Worm (Caenorhabditis elegans): Measurements from ENCODE around the gene cubn-1.

The cubn-1 gene

ce11 chrV:12637238-12637690, 26.1 kb downstream of the cubn-1 start, which contains the start of gene F56H9.2 (continued):
- peak; percentile 58 for TF ChIP-seq nhr-77 (tag; optimal IDR thresholded peaks at IDR 0.05)
- TF ChIP-seq unc-130 (tag; optimal IDR thresholded peaks at IDR 0.05) = peak; percentile 94
- peak; percentile 76 for TF ChIP-seq blmp-1 (tag; optimal IDR thresholded peaks at IDR 0.05)
- no peak for TF ChIP-seq ces-1 (GFP tag; optimal IDR thresholded peaks at IDR 0.05)
- no peak for TF ChIP-seq ets-5 (GFP tag; IDR thresholded peaks at IDR 0.05)
- TF ChIP-seq egl-27 (tag; optimal IDR thresholded peaks at IDR 0.05) = peak; percentile 66 to 72
- peak; percentile 46 for TF ChIP-seq lir-3 (tag; optimal IDR thresholded peaks at IDR 0.05; ENCODE audit: poor library complexity)
- no peak for TF ChIP-seq aha-1 (tag; optimal IDR thresholded peaks at IDR 0.05)
- peak; percentile 94 for TF ChIP-seq nhr-19 (GFP tag; conservative IDR thresholded peaks at IDR 0.05)
- peak; percentile 72 for TF ChIP-seq mep-1 (tag; optimal IDR thresholded peaks at IDR 0.05)
- peak; percentile 26 for TF ChIP-seq mef-2 (tag; optimal IDR thresholded peaks at IDR 0.05)
- TF ChIP-seq lin-35 (GFP tag; optimal IDR thresholded peaks at IDR 0.05) = peak; percentile 43 to 83
- no peak for TF ChIP-seq ceh-90 (tag; optimal IDR thresholded peaks at IDR 0.05)
- TF ChIP-seq sox-4 (tag; optimal IDR thresholded peaks at IDR 0.05) = no peak
- no peak for TF ChIP-seq Y116A8C.19 (tag; optimal IDR thresholded peaks at IDR 0.05; ENCODE audit: borderline replicate concordance)
- peak; percentile 24 to 34 (median 29) for TF ChIP-seq dpl-1 (GFP tag; optimal IDR thresholded peaks at IDR 0.05)
- no peak for TF ChIP-seq fkh-10 (GFP tag; optimal IDR thresholded peaks at IDR 0.05)
- TF ChIP-seq zip-4 (GFP tag; optimal IDR thresholded peaks at IDR 0.05) = no peak
- peak; percentile 81 for TF ChIP-seq nhr-90 (tag; optimal IDR thresholded peaks at IDR 0.05; ENCODE audit: poor library complexity)
- no peak for TF ChIP-seq fkh-4 (tag; optimal IDR thresholded peaks at IDR 0.05; ENCODE audit: borderline replicate concordance)
- no peak for TF ChIP-seq pag-3 (tag; optimal IDR thresholded peaks at IDR 0.05; ENCODE audit: borderline replicate concordance, insufficient read depth)
- TF ChIP-seq fos-1 (tag; optimal IDR thresholded peaks at IDR 0.05) = peak; percentile 13
- TF ChIP-seq lin-14 (GFP tag; optimal IDR thresholded peaks at IDR 0.05) = peak; percentile 96
- no peak for TF ChIP-seq zag-1 (tag; optimal IDR thresholded peaks at IDR 0.05)
- peak; percentile 61 for TF ChIP-seq xbp-1 (tag; optimal IDR thresholded peaks at IDR 0.05)
- no peak for TF ChIP-seq ceh-63 (GFP tag; optimal IDR thresholded peaks at IDR 0.05)
- no peak for TF ChIP-seq nhr-11 (tag; optimal IDR thresholded peaks at IDR 0.05)
- peak; percentile 62 for TF ChIP-seq jun-1 (tag; optimal IDR thresholded peaks at IDR 0.05)
- no peak for TF ChIP-seq snu-23 (GFP tag; optimal IDR thresholded peaks at IDR 0.05)
- no peak for TF ChIP-seq efl-3 (GFP tag; optimal IDR thresholded peaks at IDR 0.05)
- TF ChIP-seq fkh-8 (tag; optimal IDR thresholded peaks at IDR 0.05) = no peak
- peak; percentile 70 for TF ChIP-seq nhr-47 (tag; optimal IDR thresholded peaks at IDR 0.05)
- no peak for TF ChIP-seq nhr-84 (tag; optimal IDR thresholded peaks at IDR 0.05)
- TF ChIP-seq hlh-4 (tag; optimal IDR thresholded peaks at IDR 0.05) = no peak
- peak; percentile 24 for TF ChIP-seq sup-37 (GFP tag; optimal IDR thresholded peaks at IDR 0.05)
- peak; percentile 10 for TF ChIP-seq lin-39 (tag; optimal IDR thresholded peaks at IDR 0.05)
- TF ChIP-seq egl-13 (tag; optimal IDR thresholded peaks at IDR 0.05) = no peak
- TF ChIP-seq nhr-20 (tag; optimal IDR thresholded peaks at IDR 0.05) = peak; percentile 98
- TF ChIP-seq tlp-1 (tag; optimal IDR thresholded peaks at IDR 0.05) = no peak
- peak in 1 of 2 experiments; percentile 27 for TF ChIP-seq ztf-11 (tag; optimal IDR thresholded peaks at IDR 0.05)
- TF ChIP-seq nhr-28 (tag; optimal IDR thresholded peaks at IDR 0.05) = no peak
- TF ChIP-seq isw-1 (GFP tag; IDR thresholded peaks at IDR 0.05) = 0 out of 2 replicates have a peak, but pooled peaks have one; percentile 2
- TF ChIP-seq efl-1 (optimal IDR thresholded peaks at IDR 0.05) = peak; percentile 44 to 46
- TF ChIP-seq efl-1 (GFP tag; optimal IDR thresholded peaks at IDR 0.05 in 1 of 2) = peak; percentile 14 to 92
- TF ChIP-seq hpl-2 (GFP tag; optimal IDR thresholded peaks at IDR 0.05) = no peak
- TF ChIP-seq pqm-1 (tag; optimal IDR thresholded peaks at IDR 0.05) = peak; percentile 42
- TF ChIP-seq unc-86 (tag; optimal IDR thresholded peaks at IDR 0.05) = peak; percentile 46
- TF ChIP-seq rnt-1 (tag; optimal IDR thresholded peaks at IDR 0.05) = peak; percentile 88
- TF ChIP-seq unc-62 (GFP tag; optimal IDR thresholded peaks at IDR 0.05) = no peak
- TF ChIP-seq ceh-88 (GFP tag; IDR thresholded peaks at IDR 0.05) = no peak
- TF ChIP-seq pax-3 (tag; optimal IDR thresholded peaks at IDR 0.05) = peak; percentile 83
- TF ChIP-seq lin-15B (tag; optimal IDR thresholded peaks at IDR 0.05) = no peak
- no peak for TF ChIP-seq vab-15 (tag; optimal IDR thresholded peaks at IDR 0.05)
